Worm (Caenorhabditis elegans): Measurements from ENCODE around the gene W04G3.5.

The W04G3.5 gene

ce11 chrX:11073358-11073757, at the start of gene W04G3.5:
W04G3.5 (plus strand) TSS chrX:11073658.
- TF ChIP-seq fos-1 (tag; optimal IDR thresholded peaks at IDR 0.05) (no peak), elt-3 (tag; optimal IDR thresholded peaks at IDR 0.05) (no peak), jun-1 (tag; optimal IDR thresholded peaks at IDR 0.05) (no peak), zag-1 (tag; optimal IDR thresholded peaks at IDR 0.05) (no peak), nhr-77 (tag; optimal IDR thresholded peaks at IDR 0.05) (no peak), ceh-28 (tag; optimal IDR thresholded peaks at IDR 0.05) (no peak), elt-2 (tag; optimal IDR thresholded peaks at IDR 0.05) (no peak), pha-4 (tag; optimal IDR thresholded peaks at IDR 0.05) (no peak), egl-27 (tag; optimal IDR thresholded peaks at IDR 0.05) (no peak), tbx-2 (tag; optimal IDR thresholded peaks at IDR 0.05) (no peak), lin-15B (tag; optimal IDR thresholded peaks at IDR 0.05) (no peak), ceh-82 (tag; optimal IDR thresholded peaks at IDR 0.05) (no peak)

- no peak for TF ChIP-seq nhr-12 (tag; optimal IDR thresholded peaks at IDR 0.05)
- TF ChIP-seq ceh-9 (tag; optimal IDR thresholded peaks at IDR 0.05) = no peak
- TF ChIP-seq jun-1 (tag; optimal IDR thresholded peaks at IDR 0.05) = no peak
- no peak for TF ChIP-seq ceh-82 (tag; optimal IDR thresholded peaks at IDR 0.05)
- no peak for TF ChIP-seq ztf-11 (tag; optimal IDR thresholded peaks at IDR 0.05)
These were observed 44.8 kb upstream of the W04G3.5 start, which contains the start of gene ldb-1 for ce11 chrX:11028617-11029016. ldb-1 (plus strand) TSS chrX:11028917.

ce11 chrX:11031047-11031695, 42.3 kb upstream of the W04G3.5 start:
- TF ChIP-seq nhr-237 (tag; optimal IDR thresholded peaks at IDR 0.05) = peak; percentile 15
- TF ChIP-seq lin-15B (tag; optimal IDR thresholded peaks at IDR 0.05) = peak; percentile 50
- no peak for TF ChIP-seq eor-1 (tag; optimal IDR thresholded peaks at IDR 0.05)
- peak; percentile 73 for TF ChIP-seq unc-62 (GFP tag; optimal IDR thresholded peaks at IDR 0.05)
- TF ChIP-seq ama-1 (optimal IDR thresholded peaks at IDR 0.05) = peak; percentile 76
- TF ChIP-seq hmg-11 (tag; optimal IDR thresholded peaks at IDR 0.05) = peak; percentile 99
- peak; percentile 87 for TF ChIP-seq nfya-1 (tag; optimal IDR thresholded peaks at IDR 0.05; ENCODE audit: insufficient read depth)
- TF ChIP-seq elt-3 (tag; optimal IDR thresholded peaks at IDR 0.05) = peak in 2 of 3 experiments; percentile 2 to 3
- peak; percentile 44 for TF ChIP-seq ztf-4 (tag; optimal IDR thresholded peaks at IDR 0.05)
- TF ChIP-seq tbx-2 (tag; optimal IDR thresholded peaks at IDR 0.05) = peak; percentile 90
- TF ChIP-seq nhr-77 (tag; optimal IDR thresholded peaks at IDR 0.05) = no peak
- peak; percentile 50 for TF ChIP-seq R02D3.7 (tag; optimal IDR thresholded peaks at IDR 0.05)
- TF ChIP-seq fkh-2 (tag; optimal IDR thresholded peaks at IDR 0.05) = no peak
- TF ChIP-seq nhr-25 (tag; optimal IDR thresholded peaks at IDR 0.05) = peak; percentile 94
- TF ChIP-seq nhr-12 (tag; optimal IDR thresholded peaks at IDR 0.05) = no peak
- TF ChIP-seq nhr-23 (tag; optimal IDR thresholded peaks at IDR 0.05) = peak; percentile 85
- TF ChIP-seq skn-1 (tag; optimal IDR thresholded peaks at IDR 0.05) = peak; percentile 51
- TF ChIP-seq ztf-11 (tag; optimal IDR thresholded peaks at IDR 0.05) = no peak
- no peak for TF ChIP-seq ceh-16 (tag; optimal IDR thresholded peaks at IDR 0.05)
- no peak for TF ChIP-seq sea-2 (GFP tag; optimal IDR thresholded peaks at IDR 0.05)
- TF ChIP-seq egl-5 (tag; optimal IDR thresholded peaks at IDR 0.05) = peak; percentile 95
- peak; percentile 19 for TF ChIP-seq nhr-76 (tag; optimal IDR thresholded peaks at IDR 0.05)
- peak; percentile 82 for TF ChIP-seq ceh-28 (tag; optimal IDR thresholded peaks at IDR 0.05)
- peak; percentile 47 for TF ChIP-seq elt-1 (tag; optimal IDR thresholded peaks at IDR 0.05)
- peak; percentile 49 for TF ChIP-seq nhr-67 (tag; optimal IDR thresholded peaks at IDR 0.05)
- peak; percentile 77 for TF ChIP-seq pha-4 (tag; optimal IDR thresholded peaks at IDR 0.05)
- TF ChIP-seq zag-1 (tag; optimal IDR thresholded peaks at IDR 0.05) = peak; percentile 73
- TF ChIP-seq mml-1 (tag; optimal IDR thresholded peaks at IDR 0.05) = no peak
- peak; percentile 47 for TF ChIP-seq lin-39 (tag; optimal IDR thresholded peaks at IDR 0.05)
- peak; percentile 67 for TF ChIP-seq nhr-11 (tag; optimal IDR thresholded peaks at IDR 0.05)
- TF ChIP-seq snpc-4 (tag; optimal IDR thresholded peaks at IDR 0.05) = peak; percentile 5
- TF ChIP-seq ceh-82 (tag; optimal IDR thresholded peaks at IDR 0.05) = peak; percentile 51
- TF ChIP-seq jun-1 (tag; optimal IDR thresholded peaks at IDR 0.05) = peak; percentile 89
- peak; percentile 79 for TF ChIP-seq lsy-12 (tag; optimal IDR thresholded peaks at IDR 0.05)
- no peak for TF ChIP-seq daf-12 (tag; optimal IDR thresholded peaks at IDR 0.05)
- TF ChIP-seq unc-39 (tag; optimal IDR thresholded peaks at IDR 0.05) = no peak
- TF ChIP-seq fkh-10 (GFP tag; optimal IDR thresholded peaks at IDR 0.05) = peak; percentile 0
- peak; percentile 76 for TF ChIP-seq egl-27 (tag; optimal IDR thresholded peaks at IDR 0.05)
- TF ChIP-seq nhr-43 (tag; optimal IDR thresholded peaks at IDR 0.05; ENCODE audit: poor library complexity, severe bottlenecking) = peak; percentile 88
- TF ChIP-seq ceh-9 (tag; optimal IDR thresholded peaks at IDR 0.05) = no peak
- no peak for TF ChIP-seq ZK546.5 (tag; optimal IDR thresholded peaks at IDR 0.05)
- peak; percentile 56 for TF ChIP-seq mdl-1 (tag; optimal IDR thresholded peaks at IDR 0.05)
- TF ChIP-seq pqm-1 (tag; optimal IDR thresholded peaks at IDR 0.05) = no peak
- TF ChIP-seq elt-2 (tag; optimal IDR thresholded peaks at IDR 0.05) = peak; percentile 74
- TF ChIP-seq fos-1 (tag; optimal IDR thresholded peaks at IDR 0.05) = no peak
- no peak for TF ChIP-seq aly-2 (tag; optimal IDR thresholded peaks at IDR 0.05)
- no peak for TF ChIP-seq nhr-28 (tag; optimal IDR thresholded peaks at IDR 0.05)
